Worm (Caenorhabditis elegans): ENCODE results near the gene bath-21.
"Not testable (repeated sequence)": the region's sequence is repeated elsewhere in the genome, so short reads cannot be mapped to it uniquely, and the experiment has no call there.

ce11 chrII:1998561-1998960, 27.9 kb downstream of the bath-21 start, which contains the start of gene math-19:
- TF ChIP-seq hmg-4 (GFP tag; optimal IDR thresholded peaks at IDR 0.05); ama-1 (optimal IDR thresholded peaks at IDR 0.05); flt-1 (GFP tag; IDR thresholded peaks at IDR 0.05); ceh-13 (GFP tag; optimal IDR thresholded peaks at IDR 0.05); pes-1 (GFP tag; IDR thresholded peaks at IDR 0.05); tbx-37 (GFP tag; conservative IDR thresholded peaks at IDR 0.05); sea-1 (GFP tag; conservative IDR thresholded peaks at IDR 0.05); aly-1 (tag; optimal IDR thresholded peaks at IDR 0.05); scrt-1 (GFP tag; IDR thresholded peaks at IDR 0.05); ets-7 (tag; optimal IDR thresholded peaks at IDR 0.05); hnd-1 (tag; optimal IDR thresholded peaks at IDR 0.05); tra-4 (tag; optimal IDR thresholded peaks at IDR 0.05); B0310.2 (tag; optimal IDR thresholded peaks at IDR 0.05); ceh-36 (tag; optimal IDR thresholded peaks at IDR 0.05): not testable (repeated sequence)
